Worm (Caenorhabditis elegans) whole organism, L4 larva: Measurements from ENCODE around the gene C05C10.2.

Source experiments
- R02D3.7 ChIP-seq: fragments of 150-350 bp; sonication (generic microtip); optimal IDR thresholded peaks from 3 replicates; lab custom pipeline; 2014; ENCODE audit warnings: missing biosample characterization, missing genetic modification characterization
- ceh-28 ChIP-seq: fragments of 150-350 bp; optimal IDR thresholded peaks from 2 replicates; lab custom pipeline; 2014; ENCODE audit warnings: missing biosample characterization, missing genetic modification reagents, missing genetic modification characterization
- fos-1 ChIP-seq: fragments of 150-350 bp; optimal IDR thresholded peaks from 2 replicates; lab custom pipeline; 2014; ENCODE audit warnings: missing biosample characterization, missing genetic modification characterization
- lin-38 ChIP-seq: fragments of 200-800 bp; sonication (Bioruptor generic); IDR thresholded peaks from 2 replicates; pipeline ENCODE4 v1.3.6; 2022; ENCODE audit warnings: missing genetic modification reagents, missing genetic modification characterization, missing compliant biosample characterization
- nhr-102 ChIP-seq: sonication (generic microtip); optimal IDR thresholded peaks from 2 replicates; lab custom pipeline; 2016; ENCODE audit warnings: mild to moderate bottlenecking, missing genetic modification characterization, moderate library complexity, missing compliant biosample characterization
- nhr-28 ChIP-seq: fragments of 150-350 bp; optimal IDR thresholded peaks from 2 replicates; lab custom pipeline; 2014; ENCODE audit warnings: missing biosample characterization, missing genetic modification characterization
- nhr-42 ChIP-seq: fragments of 200-800 bp; sonication (Bioruptor generic); IDR thresholded peaks from 2 replicates; pipeline ENCODE4 v1.3.6; 2022; ENCODE audit warnings: missing genetic modification characterization, missing compliant biosample characterization
- nhr-6 ChIP-seq: fragments of 150-350 bp; optimal IDR thresholded peaks from 2 replicates; lab custom pipeline; 2014; ENCODE audit warnings: missing biosample characterization, missing genetic modification characterization
- nhr-77 ChIP-seq: fragments of 150-350 bp; optimal IDR thresholded peaks from 2 replicates; lab custom pipeline; 2014; ENCODE audit warnings: missing biosample characterization, missing genetic modification characterization
- php-3 ChIP-seq: fragments of 200-800 bp; sonication (Bioruptor generic); IDR thresholded peaks from 2 replicates; pipeline ENCODE4 v1.3.6; 2022; ENCODE audit warnings: missing genetic modification reagents, missing genetic modification characterization, missing compliant biosample characterization
- tra-1 ChIP-seq: fragments of 200-800 bp; sonication (Bioruptor generic); IDR thresholded peaks from 2 replicates; pipeline ENCODE4 v1.3.6; 2022; ENCODE audit warnings: missing genetic modification reagents, missing genetic modification characterization, missing compliant biosample characterization
- unc-130 ChIP-seq: sonication (generic microtip); optimal IDR thresholded peaks from 2 replicates; lab custom pipeline; 2016; ENCODE audit warnings: missing genetic modification reagents, missing genetic modification characterization, missing compliant biosample characterization

ce11 chrII:9936859-9937258, 14.8 kb downstream of the C05C10.2 start, which contains the start of gene C05C10.3:
- TF ChIP-seq tra-1 (GFP tag; lab: Robert Waterston, UW) (no peak), ceh-28 (tag; lab: Kevin White, UChicago) (no peak), nhr-6 (no peak), fos-1 (tag; lab: Kevin White, UChicago) (no peak), unc-130 (GFP tag; lab: Kevin White, UChicago) (no peak), nhr-102 (no peak), lin-38 (no peak), php-3 (GFP tag; lab: Robert Waterston, UW) (no peak), nhr-28 (tag; lab: Kevin White, UChicago) (peak; percentile 2), nhr-42 (GFP tag; lab: Robert Waterston, UW) (no peak), R02D3.7 (tag; lab: Kevin White, UChicago) (no peak), nhr-77 (tag; lab: Kevin White, UChicago) (peak; percentile 35)
